Fruit fly (Drosophila melanogaster): ENCODE data around the gene CG46394.

The CG46394 gene

DNA sequence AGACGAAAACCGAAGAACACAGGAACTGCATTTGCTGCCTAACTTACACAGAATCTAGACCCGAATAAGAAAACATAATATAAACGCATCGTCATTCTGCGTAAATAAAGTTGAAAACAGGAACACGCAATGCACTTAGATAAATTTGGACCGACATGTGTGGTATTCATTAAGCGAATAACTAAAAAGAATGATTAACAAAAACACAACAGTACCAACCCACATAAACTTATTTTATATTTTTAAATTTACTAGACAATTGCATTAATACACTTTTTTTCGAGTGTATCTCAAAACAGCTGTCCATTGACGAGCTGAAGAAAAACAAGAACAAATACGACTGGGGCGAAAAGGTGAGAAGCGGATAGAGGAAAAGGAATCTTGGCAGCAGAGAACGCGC lies 45.8 kb upstream of the CG46394 start (continued):
- TF ChIP-seq CG12744 (GFP tag; optimal IDR thresholded peaks at IDR 0.05): peak; percentile 55

DNA sequence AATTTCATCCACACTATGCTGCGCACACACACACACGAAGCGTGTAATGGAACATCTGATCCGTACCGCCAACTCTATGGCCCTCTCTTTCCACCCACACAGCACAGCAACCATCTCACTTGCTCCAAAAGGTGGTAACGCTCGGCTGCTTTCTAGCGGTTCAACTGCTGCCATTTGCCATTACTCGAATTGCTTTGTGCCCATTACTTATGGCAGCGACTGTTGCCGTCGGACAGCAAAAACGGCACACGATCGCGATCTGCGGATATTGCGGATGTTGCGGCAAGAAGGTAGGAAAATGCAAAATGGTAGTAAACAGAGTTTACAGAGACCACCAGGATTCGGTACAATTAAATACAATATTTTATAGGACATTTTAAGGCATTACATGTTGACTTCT lies 45.4 kb upstream of the CG46394 start:
- peak; percentile 75 for TF ChIP-seq Neu2 (GFP tag; optimal IDR thresholded peaks at IDR 0.05; ENCODE audit: borderline replicate concordance)
- no peak for TF ChIP-seq crol (GFP tag; IDR thresholded peaks at IDR 0.05)
- peak; percentile 34; the same call in 1 of the 3 replicates for TF ChIP-seq sr (GFP tag; IDR thresholded peaks at IDR 0.05)
- TF ChIP-seq mld (GFP tag; IDR thresholded peaks at IDR 0.05; ENCODE audit: partially characterized antibody): no peak
- TF ChIP-seq CoRest (tag; optimal IDR thresholded peaks at IDR 0.05): no peak
- TF ChIP-seq HLH4C (GFP tag; IDR thresholded peaks at IDR 0.05; ENCODE audit: partially characterized antibody): 0 out of 3 replicates have a peak, but pooled peaks have one; percentile 32
- TF ChIP-seq CG8290 (GFP tag; optimal IDR thresholded peaks at IDR 0.05): no peak
- peak in 1 of 2 experiments; percentile 15 for TF ChIP-seq CG8290 (tag; optimal IDR thresholded peaks at IDR 0.05)
- 0 out of 3 replicates have a peak, but pooled peaks have one; percentile 25 for TF ChIP-seq CG2199 (GFP tag; IDR thresholded peaks at IDR 0.05)
- no peak for TF ChIP-seq ab (GFP tag; optimal IDR thresholded peaks at IDR 0.05)
- TF ChIP-seq D (optimal IDR thresholded peaks at IDR 0.05): peak; percentile 54
- no peak for TF ChIP-seq D (GFP tag; optimal IDR thresholded peaks at IDR 0.05)
- no peak for TF ChIP-seq CG7357 (GFP tag; IDR thresholded peaks at IDR 0.05)
- TF ChIP-seq CG8388 (GFP tag; optimal IDR thresholded peaks at IDR 0.05): peak; percentile 76
- 0 out of 4 replicates have a peak, but pooled peaks have one; percentile 35 for TF ChIP-seq Dll (GFP tag; IDR thresholded peaks at IDR 0.05; ENCODE audit: partially characterized antibody)
- no peak for TF ChIP-seq CG17612 (GFP tag; IDR thresholded peaks at IDR 0.05)
- TF ChIP-seq cg (GFP tag; optimal IDR thresholded peaks at IDR 0.05): peak; percentile 66
- no peak for TF ChIP-seq dmrt11E (tag; optimal IDR thresholded peaks at IDR 0.05)
- peak; percentile 20 for TF ChIP-seq pros (GFP tag; optimal IDR thresholded peaks at IDR 0.05)
- peak; percentile 39 for TF ChIP-seq CG1832 (GFP tag; optimal IDR thresholded peaks at IDR 0.05)
- TF ChIP-seq CG13424 (tag; optimal IDR thresholded peaks at IDR 0.05): no peak
- TF ChIP-seq HmgD (GFP tag; optimal IDR thresholded peaks at IDR 0.05): no peak

DNA sequence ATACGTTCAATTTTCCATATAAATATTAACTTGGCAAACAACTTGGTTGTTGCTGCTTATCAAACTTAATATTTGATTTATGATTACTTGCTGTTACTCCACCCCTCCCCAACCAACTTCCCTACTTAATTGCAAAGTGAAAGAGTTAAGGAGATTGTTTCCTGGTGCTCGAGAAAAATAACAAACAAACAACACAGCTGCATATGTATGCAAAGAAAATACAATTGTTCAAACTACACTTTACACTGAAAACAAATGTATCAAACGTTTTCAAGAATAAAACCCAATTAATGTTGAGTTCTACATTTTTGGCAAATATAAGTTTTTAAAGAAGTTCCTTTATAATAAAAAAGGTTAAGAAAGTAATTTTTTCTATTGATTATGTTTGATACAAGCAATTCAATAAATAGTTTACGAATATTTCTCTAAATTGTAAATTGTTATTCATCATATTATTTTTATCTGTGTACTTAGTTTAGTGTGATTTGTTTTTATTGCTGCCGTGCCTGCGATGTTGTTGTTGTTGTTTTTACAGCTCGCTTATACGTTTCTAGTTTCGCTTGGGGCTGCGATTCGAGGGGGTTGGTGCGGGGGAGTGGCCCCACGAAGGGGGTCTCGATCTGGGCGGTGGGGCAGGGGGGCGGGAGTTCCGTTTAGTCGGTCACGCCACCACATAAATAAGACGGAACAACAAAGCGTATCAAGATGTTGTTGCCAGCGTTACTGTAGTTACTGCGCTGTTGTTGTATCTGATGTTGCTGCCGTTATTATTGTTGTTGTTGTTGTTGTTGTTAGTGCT lies 44.3 kb upstream of the CG46394 start:
- TF ChIP-seq CG12942 (GFP tag; optimal IDR thresholded peaks at IDR 0.05) (peak; percentile 62), CG17328 (GFP tag; IDR thresholded peaks at IDR 0.05) (peak; percentile 45), CG12236 (GFP tag; optimal IDR thresholded peaks at IDR 0.05) (peak; percentile 26), chif (GFP tag; optimal IDR thresholded peaks at IDR 0.05) (peak; percentile 51 to 62), Tbp (GFP tag; optimal IDR thresholded peaks at IDR 0.05) (no peak), CG1603 (tag; optimal IDR thresholded peaks at IDR 0.05) (peak; percentile 50), Vsx1 (GFP tag; optimal IDR thresholded peaks at IDR 0.05) (peak; percentile 11), CG31441 (GFP tag; IDR thresholded peaks at IDR 0.05) (peak; percentile 90), unpg (GFP tag; optimal IDR thresholded peaks at IDR 0.05) (peak; percentile 83), abd-A (tag; optimal IDR thresholded peaks at IDR 0.05) (peak; percentile 91), chinmo (GFP tag; IDR thresholded peaks at IDR 0.05; ENCODE audit: partially characterized antibody) (peak; percentile 96), CG10147 (GFP tag; optimal IDR thresholded peaks at IDR 0.05) (peak; percentile 84), stc (GFP tag; IDR thresholded peaks at IDR 0.05) (peak; percentile 77; the same call in 1 of the 2 replicates), zfh2 (GFP tag; optimal IDR thresholded peaks at IDR 0.05) (no peak), CG9817 (tag; optimal IDR thresholded peaks at IDR 0.05) (peak; percentile 54), CG15073 (GFP tag; optimal IDR thresholded peaks at IDR 0.05) (no peak), Rfx (GFP tag; IDR thresholded peaks at IDR 0.05) (peak; percentile 46; the same call in 1 of the 2 replicates), chm (GFP tag; IDR thresholded peaks at IDR 0.05) (no peak), Hsf (GFP tag; optimal IDR thresholded peaks at IDR 0.05) (peak; percentile 57), aop (GFP tag; IDR thresholded peaks at IDR 0.05) (0 out of 2 replicates have a peak, but pooled peaks have one; percentile 42), ash1 (GFP tag; optimal IDR thresholded peaks at IDR 0.05) (no peak), dmrt11E (tag; optimal IDR thresholded peaks at IDR 0.05) (peak; percentile 82), CG17186 (GFP tag; optimal IDR thresholded peaks at IDR 0.05) (peak; percentile 19), Hmr (GFP tag; optimal IDR thresholded peaks at IDR 0.05) (peak; percentile 72), CG9437 (GFP tag; optimal IDR thresholded peaks at IDR 0.05) (peak; percentile 78)

Measured in whole organism, embryonic.